Worm (Caenorhabditis elegans) whole organism, midembryonic: ENCODE measurements around the gene oac-6.

ENCODE experiments used
- T22C8.4 ChIP-seq: fragments of 200-800 bp; sonication (Bioruptor generic); IDR thresholded peaks from 2 replicates; pipeline ENCODE4 v1.3.6; 2022; ENCODE audit warnings: missing genetic modification characterization, missing compliant biosample characterization
- cog-1 ChIP-seq: sonication (generic microtip); optimal IDR thresholded peaks from 2 replicates; lab custom pipeline; 2016; ENCODE audit warnings: missing genetic modification characterization, missing compliant biosample characterization
- flt-1 ChIP-seq: fragments of 200-800 bp; sonication (Bioruptor generic); IDR thresholded peaks from 2 replicates; pipeline ENCODE4 v1.3.6; 2022; ENCODE audit warnings: missing genetic modification characterization, missing compliant biosample characterization
- klf-2 ChIP-seq: fragments of 200-800 bp; sonication (Bioruptor generic); conservative IDR thresholded peaks from 2 replicates; pipeline ENCODE4 v1.3.6; 2022; ENCODE audit warnings: missing genetic modification reagents, missing genetic modification characterization, missing compliant biosample characterization
- med-1 ChIP-seq: sonication (generic microtip); optimal IDR thresholded peaks from 2 replicates; lab custom pipeline; 2017; ENCODE audit warnings: missing genetic modification characterization, mild to moderate bottlenecking, missing compliant biosample characterization, antibody characterized with exemption, missing genetic modification reagents; ENCODE audit not compliant: insufficient read depth
- ref-1 ChIP-seq: fragments of 200-800 bp; sonication (Bioruptor generic); conservative IDR thresholded peaks from 2 replicates; pipeline ENCODE4 v1.3.6; 2022; ENCODE audit warnings: missing genetic modification reagents, missing genetic modification characterization, missing compliant biosample characterization
- tab-1 ChIP-seq: fragments of 200-800 bp; sonication (Bioruptor generic); IDR thresholded peaks from 2 replicates; pipeline ENCODE4 v1.3.6; 2022; ENCODE audit warnings: missing genetic modification characterization, missing compliant biosample characterization
- ztf-23 ChIP-seq: fragments of 200-800 bp; sonication (Bioruptor generic); IDR thresholded peaks from 2 replicates; pipeline ENCODE4 v1.3.6; 2022; ENCODE audit warnings: missing genetic modification reagents, missing genetic modification characterization, missing compliant biosample characterization
- ztf-29 ChIP-seq: fragments of 200-800 bp; sonication (Bioruptor generic); IDR thresholded peaks from 2 replicates; pipeline ENCODE4 v1.3.6; 2022; ENCODE audit warnings: missing genetic modification reagents, missing genetic modification characterization, missing compliant biosample characterization

DNA sequence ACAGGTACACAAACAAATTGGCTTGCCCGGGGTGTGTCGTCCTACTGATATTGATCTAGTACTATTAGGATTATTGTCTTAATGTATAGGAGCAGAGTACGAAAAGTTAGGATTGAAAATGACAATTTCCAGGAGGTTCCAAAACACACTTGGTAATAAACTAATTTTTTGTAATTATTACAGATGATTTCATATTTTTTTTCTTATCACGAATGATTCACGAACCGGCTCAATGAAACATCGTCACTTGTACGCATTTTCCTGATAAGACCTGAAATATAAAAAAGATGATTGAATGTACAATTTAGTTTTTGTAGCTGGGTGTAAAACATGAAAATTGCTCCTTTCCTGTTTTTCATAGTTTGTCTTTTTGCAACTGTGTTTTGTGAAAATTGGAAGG, at the start of gene oac-6, which contains the start of gene C31A11.13:
- TF ChIP-seq ztf-29 (GFP tag; lab: Robert Waterston, UW) (no peak), ztf-23 (GFP tag; lab: Robert Waterston, UW) (no peak), klf-2 (no peak), flt-1 (no peak), cog-1 (tag; lab: Kevin White, UChicago) (no peak), med-1 (GFP tag; lab: Kevin White, UChicago) (no peak), tab-1 (GFP tag; lab: Robert Waterston, UW) (no peak), ref-1 (GFP tag; lab: Robert Waterston, UW) (no peak), T22C8.4 (GFP tag; lab: Robert Waterston, UW) (no peak)
